Worm (Caenorhabditis elegans) whole organism, mixed stage, embryonic: ENCODE measurements around the gene F29G6.1.

Experiments
- M03D4.4 ChIP-seq: sonication (generic microtip); optimal IDR thresholded peaks from 2 replicates; lab custom pipeline; 2017; ENCODE audit warnings: mild to moderate bottlenecking, missing genetic modification characterization, missing compliant biosample characterization
- bed-3 ChIP-seq: fragments of 200-800 bp; sonication (Bioruptor generic); optimal IDR thresholded peaks from 3 replicates; lab custom pipeline; 2018; ENCODE audit warnings: mild to moderate bottlenecking, missing genetic modification characterization, moderate library complexity, missing compliant biosample characterization
- ceh-39 ChIP-seq: fragments of 150-350 bp; optimal IDR thresholded peaks from 2 replicates; lab custom pipeline; 2014; ENCODE audit warnings: missing biosample characterization, missing genetic modification characterization
- ceh-43 ChIP-seq: fragments of 200-800 bp; sonication (Bioruptor generic); optimal IDR thresholded peaks from 2 replicates; lab custom pipeline; 2018; ENCODE audit warnings: mild to moderate bottlenecking, missing genetic modification characterization, moderate library complexity, missing compliant biosample characterization
- ceh-83 ChIP-seq: fragments of 200-800 bp; sonication (Bioruptor generic); optimal IDR thresholded peaks from 2 replicates; lab custom pipeline; 2018; ENCODE audit warnings: mild to moderate bottlenecking, missing genetic modification characterization, missing compliant biosample characterization
- ces-1 ChIP-seq: fragments of 150-350 bp; optimal IDR thresholded peaks from 2 replicates; lab custom pipeline; 2014; ENCODE audit warnings: missing biosample characterization, missing genetic modification reagents, missing genetic modification characterization
- cnd-1 ChIP-seq: fragments of 200-800 bp; sonication (Bioruptor generic); optimal IDR thresholded peaks from 2 replicates; lab custom pipeline; 2018; ENCODE audit warnings: mild to moderate bottlenecking, missing genetic modification characterization, missing compliant biosample characterization
- drap-1 ChIP-seq: fragments of 200-800 bp; sonication (Bioruptor generic); optimal IDR thresholded peaks from 3 replicates; lab custom pipeline; 2018; ENCODE audit warnings: mild to moderate bottlenecking, missing genetic modification characterization, missing compliant biosample characterization
- elt-1 ChIP-seq: sonication (generic microtip); optimal IDR thresholded peaks from 2 replicates; lab custom pipeline; 2017; ENCODE audit warnings: missing genetic modification characterization, mild to moderate bottlenecking, missing compliant biosample characterization, antibody characterized with exemption, moderate library complexity, borderline replicate concordance; ENCODE audit not compliant: insufficient read depth
- elt-3 ChIP-seq: fragments of 150-350 bp; optimal IDR thresholded peaks from 2 replicates; lab custom pipeline; 2014; ENCODE audit warnings: missing biosample characterization, missing genetic modification characterization
- flh-1 ChIP-seq: fragments of 200-800 bp; sonication (Bioruptor generic); optimal IDR thresholded peaks from 2 replicates; lab custom pipeline; 2018; ENCODE audit warnings: mild to moderate bottlenecking, missing genetic modification characterization, moderate library complexity, missing compliant biosample characterization
- hlh-1 ChIP-seq: fragments of 150-350 bp; optimal IDR thresholded peaks from 2 replicates; lab custom pipeline; 2014; ENCODE audit warnings: missing biosample characterization, missing genetic modification reagents, missing genetic modification characterization
- lin-13 ChIP-seq: fragments of 150-350 bp; optimal IDR thresholded peaks from 2 replicates; lab custom pipeline; 2014; ENCODE audit warnings: missing biosample characterization, missing genetic modification characterization
- mab-5 ChIP-seq: fragments of 150-350 bp; optimal IDR thresholded peaks from 2 replicates; lab custom pipeline; 2014; ENCODE audit warnings: missing biosample characterization, missing genetic modification characterization
- mep-1 ChIP-seq: fragments of 150-350 bp; optimal IDR thresholded peaks from 2 replicates; lab custom pipeline; 2017; ENCODE audit warnings: missing biosample characterization, missing genetic modification reagents, missing genetic modification characterization, inconsistent platforms
- mls-2 ChIP-seq: sonication (generic microtip); optimal IDR thresholded peaks from 2 replicates; lab custom pipeline; 2016; ENCODE audit warnings: mild to moderate bottlenecking, missing genetic modification characterization, moderate library complexity, missing compliant biosample characterization
- nhr-12 ChIP-seq: fragments of 150-350 bp; optimal IDR thresholded peaks from 2 replicates; lab custom pipeline; 2014; ENCODE audit warnings: missing biosample characterization, missing genetic modification characterization
- nhr-2 ChIP-seq: fragments of 150-350 bp; optimal IDR thresholded peaks from 2 replicates; lab custom pipeline; 2014; ENCODE audit warnings: missing biosample characterization, missing genetic modification characterization
- nhr-237 ChIP-seq: fragments of 150-350 bp; optimal IDR thresholded peaks from 2 replicates; lab custom pipeline; 2014; ENCODE audit warnings: missing biosample characterization, missing genetic modification characterization
- nhr-28 ChIP-seq: fragments of 150-350 bp; optimal IDR thresholded peaks from 2 replicates; lab custom pipeline; 2014; ENCODE audit warnings: missing biosample characterization, missing genetic modification characterization
- pha-4 ChIP-seq: fragments of 150-350 bp; optimal IDR thresholded peaks from 2 replicates; lab custom pipeline; 2018; ENCODE audit warnings: missing biosample characterization, missing genetic modification reagents, missing genetic modification characterization
- sem-2 ChIP-seq: fragments of 200-800 bp; sonication (Bioruptor generic); optimal IDR thresholded peaks from 2 replicates; lab custom pipeline; 2018; ENCODE audit warnings: mild to moderate bottlenecking, missing genetic modification characterization, missing compliant biosample characterization
- snpc-4 ChIP-seq: fragments of 150-350 bp; optimal IDR thresholded peaks from 2 replicates; lab custom pipeline; 2014; ENCODE audit warnings: missing biosample characterization, missing genetic modification characterization
- sptf-1 ChIP-seq: sonication (generic microtip); optimal IDR thresholded peaks from 2 replicates; lab custom pipeline; 2017; ENCODE audit warnings: mild to moderate bottlenecking, missing genetic modification characterization, moderate library complexity, missing compliant biosample characterization
- tbx-8 ChIP-seq: fragments of 200-800 bp; sonication (Bioruptor generic); optimal IDR thresholded peaks from 2 replicates; lab custom pipeline; 2018; ENCODE audit warnings: mild to moderate bottlenecking, missing genetic modification characterization, moderate library complexity, missing compliant biosample characterization
- unc-120 ChIP-seq: sonication (generic microtip); optimal IDR thresholded peaks from 2 replicates; lab custom pipeline; 2017; ENCODE audit warnings: missing genetic modification characterization, missing compliant biosample characterization; ENCODE audit not compliant: poor library complexity, severe bottlenecking
- unc-39 ChIP-seq: fragments of 150-350 bp; optimal IDR thresholded peaks from 2 replicates; lab custom pipeline; 2014; ENCODE audit warnings: missing biosample characterization, missing genetic modification characterization
- unc-62 ChIP-seq: fragments of 150-350 bp; optimal IDR thresholded peaks from 2 replicates; lab custom pipeline; 2014; ENCODE audit warnings: missing biosample characterization, missing genetic modification reagents, missing genetic modification characterization
- zip-8 ChIP-seq: fragments of 150-350 bp; optimal IDR thresholded peaks from 2 replicates; lab custom pipeline; 2014; ENCODE audit warnings: missing biosample characterization, missing genetic modification characterization

The F29G6.1 gene

ce11 chrX:11536408-11536807 is 34.3 kb downstream of the F29G6.1 start, which contains the start of gene C35C5.9:
Gene C35C5.9, plus strand, starts transcription at chrX:11536568.
- TF ChIP-seq lin-13 (no peak), nhr-2 (tag; lab: Kevin White, UChicago) (no peak), flh-1 (no peak), sem-2 (GFP tag; lab: Kevin White, UChicago) (no peak), ceh-39 (tag; lab: Kevin White, UChicago) (no peak), unc-62 (GFP tag; lab: Kevin White, UChicago) (no peak), ceh-43 (no peak), nhr-12 (no peak), mls-2 (no peak), mep-1 (no peak)
- TF ChIP-seq, all 35 proteins: peak for 0

ce11 chrX:11537240-11537764 is 35.2 kb downstream of the F29G6.1 start, which contains the start of gene gcp-2.2:
Gene gcp-2.2, plus strand, starts transcription at chrX:11537714.
- TF ChIP-seq M03D4.4 (tag; lab: Kevin White, UChicago) = no peak
- TF ChIP-seq nhr-12 = no peak
- TF ChIP-seq snpc-4 (tag; lab: Kevin White, UChicago) = no peak
- no peak for TF ChIP-seq nhr-237
- no peak for TF ChIP-seq elt-3 (tag; lab: Kevin White, UChicago)
- TF ChIP-seq flh-1 = no peak
- TF ChIP-seq, all 35 proteins: peak for 0

ce11 chrX:11541690-11542089 is 39.6 kb downstream of the F29G6.1 start:
- TF ChIP-seq nhr-12 (no peak), nhr-2 (tag; lab: Kevin White, UChicago) (no peak), flh-1 (no peak), mep-1 (no peak), sptf-1 (tag; lab: Kevin White, UChicago) (no peak), mab-5 (no peak), nhr-237 (no peak), hlh-1 (tag; lab: Kevin White, UChicago) (no peak), mls-2 (no peak), zip-8 (tag; lab: Kevin White, UChicago) (no peak), unc-120 (tag; lab: Kevin White, UChicago) (no peak), tbx-8 (no peak), lin-13 (no peak), nhr-28 (tag; lab: Kevin White, UChicago) (no peak), elt-3 (tag; lab: Kevin White, UChicago) (no peak), snpc-4 (tag; lab: Kevin White, UChicago) (no peak), M03D4.4 (tag; lab: Kevin White, UChicago) (no peak), bed-3 (GFP tag; lab: Kevin White, UChicago) (no peak), elt-1 (tag; lab: Kevin White, UChicago) (no peak)

ce11 chrX:11546445-11547275 is 44.6 kb downstream of the F29G6.1 start, which contains the start of gene selt-1.1:
Gene selt-1.1, minus strand, starts transcription at chrX:11546495.
- TF ChIP-seq unc-62 (GFP tag; lab: Kevin White, UChicago) (peak; percentile 36), nhr-2 (tag; lab: Kevin White, UChicago) (peak; percentile 57), ces-1 (GFP tag; lab: Kevin White, UChicago) (no peak), hlh-1 (tag; lab: Kevin White, UChicago) (peak; percentile 38), ceh-83 (GFP tag; lab: Kevin White, UChicago) (peak; percentile 59), unc-120 (tag; lab: Kevin White, UChicago) (peak; percentile 70), mls-2 (no peak), cnd-1 (tag; lab: Kevin White, UChicago) (peak; percentile 4), unc-39 (tag; lab: Kevin White, UChicago) (no peak), nhr-237 (peak; percentile 13), drap-1 (GFP tag; lab: Kevin White, UChicago) (peak; percentile 14), pha-4 (peak; percentile 82), mep-1 (peak; percentile 9)

- TF ChIP-seq snpc-4 (tag; lab: Kevin White, UChicago) (no peak), unc-62 (GFP tag; lab: Kevin White, UChicago) (peak; percentile 40)
- TF ChIP-seq, all 35 proteins: peak for 1
Observed at ce11 chrX:11547442-11548023, 45.5 kb downstream of the F29G6.1 start.
